Fruit fly (Drosophila melanogaster) whole organism, embryonic: Measurements from ENCODE around the gene CG7362.
A peak's percentile ranks its signal among the peaks of the same experiment; 100 is the strongest.

Experiments
- ATbp ChIP-seq: fragments of 200-800 bp; sonication (Bioruptor generic); optimal IDR thresholded peaks from 2 replicates; lab custom pipeline; 2017; ENCODE audit warnings: missing biosample characterization, mild to moderate bottlenecking, missing genetic modification characterization, missing genetic modification reagents
- Aef1 ChIP-seq: fragments of 200-800 bp; sonication (Bioruptor generic); IDR thresholded peaks from 3 replicates; pipeline ENCODE4 v1.3.6; 2022; ENCODE audit warnings: missing biosample characterization, missing genetic modification characterization
- Atf3 ChIP-seq: fragments of 200-800 bp; sonication (Bioruptor generic); optimal IDR thresholded peaks from 3 replicates; lab custom pipeline; 2016; ENCODE audit warnings: missing biosample characterization, missing genetic modification characterization
- B-H1 ChIP-seq: fragments of 200-800 bp; sonication (Bioruptor generic); IDR thresholded peaks from 3 replicates; pipeline ENCODE4 v1.3.6; 2022; ENCODE audit warnings: missing biosample characterization, missing genetic modification characterization
- Bgb ChIP-seq: fragments of 200-800 bp; sonication (Bioruptor generic); IDR thresholded peaks from 2 replicates; pipeline ENCODE4 v1.3.6; 2022; ENCODE audit warnings: missing biosample characterization, missing genetic modification characterization; ENCODE audit not compliant: partially characterized antibody
- CG10431 ChIP-seq: fragments of 200-800 bp; sonication (Bioruptor generic); optimal IDR thresholded peaks from 3 replicates; lab custom pipeline; 2018; ENCODE audit warnings: missing biosample characterization, mild to moderate bottlenecking, missing genetic modification characterization
- CG10565 ChIP-seq: fragments of 200-800 bp; sonication (Bioruptor generic); optimal IDR thresholded peaks from 3 replicates; lab custom pipeline; 2016; ENCODE audit warnings: missing biosample characterization, mild to moderate bottlenecking, missing genetic modification characterization
- CG11723 ChIP-seq: fragments of 200-800 bp; sonication (Bioruptor generic); optimal IDR thresholded peaks from 2 replicates; lab custom pipeline; 2017; ENCODE audit warnings: missing biosample characterization, mild to moderate bottlenecking, missing genetic modification characterization
- CG13123 ChIP-seq: fragments of 200-800 bp; sonication (Bioruptor generic); optimal IDR thresholded peaks from 2 replicates; lab custom pipeline; 2016; ENCODE audit warnings: missing biosample characterization, missing genetic modification characterization
- CG13287 ChIP-seq: fragments of 200-800 bp; sonication (Bioruptor generic); IDR thresholded peaks from 2 replicates; pipeline ENCODE4 v1.3.6; 2022; ENCODE audit warnings: missing biosample characterization, missing genetic modification characterization; ENCODE audit not compliant: partially characterized antibody
- CG15269 ChIP-seq: fragments of 200-800 bp; sonication (Bioruptor generic); optimal IDR thresholded peaks from 2 replicates; lab custom pipeline; 2018; ENCODE audit warnings: missing biosample characterization, mild to moderate bottlenecking, missing genetic modification characterization, moderate library complexity
- CG15514 ChIP-seq: fragments of 200-800 bp; sonication (Bioruptor generic); optimal IDR thresholded peaks from 3 replicates; lab custom pipeline; 2017; ENCODE audit warnings: missing biosample characterization, missing genetic modification characterization, mild to moderate bottlenecking, moderate library complexity, missing genetic modification reagents
- CG15696 ChIP-seq: fragments of 200-800 bp; sonication (Bioruptor generic); optimal IDR thresholded peaks from 2 replicates; lab custom pipeline; 2019; ENCODE audit warnings: missing biosample characterization, mild to moderate bottlenecking, missing genetic modification characterization, moderate library complexity
- CG1602 ChIP-seq: fragments of 200-800 bp; sonication (Bioruptor generic); optimal IDR thresholded peaks from 3 replicates; lab custom pipeline; 2016; ENCODE audit warnings: missing biosample characterization, missing genetic modification characterization
- CG1792 ChIP-seq: fragments of 200-800 bp; sonication (Bioruptor generic); optimal IDR thresholded peaks from 2 replicates; lab custom pipeline; 2016; ENCODE audit warnings: missing biosample characterization, missing genetic modification characterization
- CG18476 ChIP-seq: fragments of 200-800 bp; sonication (Bioruptor generic); optimal IDR thresholded peaks from 2 replicates; lab custom pipeline; 2016; ENCODE audit warnings: missing biosample characterization, mild to moderate bottlenecking, missing genetic modification characterization
- CG2116 ChIP-seq: fragments of 200-800 bp; sonication (Bioruptor generic); optimal IDR thresholded peaks from 3 replicates; lab custom pipeline; 2018; ENCODE audit warnings: missing biosample characterization, mild to moderate bottlenecking, missing genetic modification characterization
- CG2199 ChIP-seq: fragments of 200-800 bp; sonication (Bioruptor generic); IDR thresholded peaks from 3 replicates; pipeline ENCODE4 v1.3.6; 2022; ENCODE audit warnings: missing biosample characterization, missing genetic modification characterization
- CG2202 ChIP-seq: fragments of 200-800 bp; sonication (Bioruptor generic); optimal IDR thresholded peaks from 2 replicates; lab custom pipeline; 2018; ENCODE audit warnings: missing biosample characterization, mild to moderate bottlenecking, missing genetic modification characterization
- CG30403 ChIP-seq: fragments of 200-800 bp; sonication (Bioruptor generic); optimal IDR thresholded peaks from 3 replicates; lab custom pipeline; 2016; ENCODE audit warnings: missing biosample characterization, missing genetic modification characterization
- CG6175 ChIP-seq: fragments of 200-800 bp; sonication (Bioruptor generic); IDR thresholded peaks from 3 replicates; pipeline ENCODE4 v1.3.6; 2022; ENCODE audit warnings: missing biosample characterization, missing genetic modification characterization
- CG6791 ChIP-seq: fragments of 200-800 bp; sonication (Bioruptor generic); IDR thresholded peaks from 3 replicates; pipeline ENCODE4 v1.3.6; 2022; ENCODE audit warnings: missing biosample characterization, missing genetic modification characterization; ENCODE audit not compliant: partially characterized antibody
- CG9437 ChIP-seq: fragments of 200-800 bp; sonication (Bioruptor generic); optimal IDR thresholded peaks from 2 replicates; lab custom pipeline; 2018; ENCODE audit warnings: missing biosample characterization, mild to moderate bottlenecking, missing genetic modification characterization
- CkIIα-i1 ChIP-seq: fragments of 200-800 bp; sonication (Bioruptor generic); IDR thresholded peaks from 2 replicates; pipeline ENCODE4 v1.3.6; 2022; ENCODE audit warnings: missing biosample characterization, missing genetic modification characterization
- D ChIP-seq, 2 experiments: fragments of 200-800 bp in 1 of 2; fragments of >200 bp in 1 of 2; sonication (Bioruptor generic) in 1 of 2; optimal IDR thresholded peaks; 2 replicates in 1 of 2; 3 replicates in 1 of 2; lab custom pipeline; 2017; ENCODE audit warnings: mild to moderate bottlenecking in 1 of 2, missing biosample characterization in 1 of 2, missing genetic modification characterization in 1 of 2, missing genetic modification reagents in 1 of 2
- Dip2 ChIP-seq: fragments of 200-800 bp; sonication (Bioruptor generic); IDR thresholded peaks from 2 replicates; pipeline ENCODE4 v1.3.6; 2022; ENCODE audit warnings: missing biosample characterization, missing genetic modification characterization
- GATAe ChIP-seq: fragments of 200-800 bp; sonication (Bioruptor generic); conservative IDR thresholded peaks from 2 replicates; pipeline ENCODE4 v1.3.6; 2022; ENCODE audit warnings: missing biosample characterization, missing genetic modification characterization
- HLHmδ ChIP-seq: fragments of 200-800 bp; sonication (Bioruptor generic); optimal IDR thresholded peaks from 2 replicates; lab custom pipeline; 2018; ENCODE audit warnings: missing biosample characterization, mild to moderate bottlenecking, missing genetic modification characterization, moderate library complexity
- Hmx ChIP-seq: fragments of 200-800 bp; sonication (Bioruptor generic); optimal IDR thresholded peaks from 2 replicates; lab custom pipeline; 2016; ENCODE audit warnings: missing biosample characterization, missing genetic modification characterization
- Hr39 ChIP-seq: fragments of >200 bp; optimal IDR thresholded peaks from 2 replicates; lab custom pipeline; 2017
- Hsf ChIP-seq: fragments of 200-800 bp; sonication (Bioruptor generic); optimal IDR thresholded peaks from 3 replicates; lab custom pipeline; 2016; ENCODE audit warnings: missing biosample characterization, missing genetic modification characterization
- Lhr ChIP-seq: fragments of 200-800 bp; sonication (Bioruptor generic); optimal IDR thresholded peaks from 3 replicates; lab custom pipeline; 2017; ENCODE audit warnings: mild to moderate bottlenecking, missing biosample characterization, missing genetic modification reagents, missing genetic modification characterization
- MTF-1 ChIP-seq: fragments of 200-800 bp; sonication (Bioruptor generic); optimal IDR thresholded peaks from 2 replicates; lab custom pipeline; 2018; ENCODE audit warnings: missing biosample characterization, mild to moderate bottlenecking, missing genetic modification characterization, borderline replicate concordance
- Myb ChIP-seq: fragments of 200-800 bp; sonication (Bioruptor generic); optimal IDR thresholded peaks from 2 replicates; lab custom pipeline; 2016; ENCODE audit warnings: missing biosample characterization, missing genetic modification characterization
- NC2α ChIP-seq: fragments of 200-800 bp; sonication (Bioruptor generic); optimal IDR thresholded peaks from 2 replicates; lab custom pipeline; 2016; ENCODE audit warnings: missing biosample characterization, missing genetic modification characterization
- NFAT ChIP-seq: fragments of 200-800 bp; sonication (Bioruptor generic); IDR thresholded peaks from 2 replicates; pipeline ENCODE4 v1.3.6; 2022; ENCODE audit warnings: missing biosample characterization, missing genetic modification characterization
- ac ChIP-seq: fragments of 200-800 bp; sonication (Bioruptor generic); optimal IDR thresholded peaks from 3 replicates; lab custom pipeline; 2017; ENCODE audit warnings: missing biosample characterization, mild to moderate bottlenecking, missing genetic modification characterization
- ara ChIP-seq: fragments of 200-800 bp; sonication (Bioruptor generic); IDR thresholded peaks from 2 replicates; pipeline ENCODE4 v1.3.6; 2022; ENCODE audit warnings: missing biosample characterization, missing genetic modification characterization
- disco-r ChIP-seq: fragments of 200-800 bp; sonication (Bioruptor generic); optimal IDR thresholded peaks from 2 replicates; lab custom pipeline; 2016; ENCODE audit warnings: missing biosample characterization, missing genetic modification characterization
- fd3F ChIP-seq: fragments of 200-800 bp; sonication (Bioruptor generic); optimal IDR thresholded peaks from 2 replicates; lab custom pipeline; 2018; ENCODE audit warnings: missing biosample characterization, mild to moderate bottlenecking, missing genetic modification characterization, moderate library complexity
- ham ChIP-seq: fragments of 200-800 bp; sonication (Bioruptor generic); IDR thresholded peaks from 2 replicates; pipeline ENCODE4 v1.3.6; 2022; ENCODE audit warnings: missing biosample characterization, missing genetic modification characterization
- kay ChIP-seq: fragments of 200-800 bp; sonication (Bioruptor generic); optimal IDR thresholded peaks from 2 replicates; lab custom pipeline; 2016; ENCODE audit warnings: missing biosample characterization, missing genetic modification characterization
- lbe ChIP-seq: fragments of 200-800 bp; sonication (Bioruptor generic); optimal IDR thresholded peaks from 2 replicates; lab custom pipeline; 2016; ENCODE audit warnings: missing biosample characterization, mild to moderate bottlenecking, missing genetic modification characterization
- lov ChIP-seq, 2 experiments: fragments of 200-800 bp in 1 of 2; fragments of >200 bp in 1 of 2; sonication (Bioruptor generic) in 1 of 2; IDR thresholded peaks in 1 of 2; optimal IDR thresholded peaks in 1 of 2; 2 replicates in 1 of 2; 3 replicates in 1 of 2; pipeline versions ENCODE4 v1.3.6 to Lab custom; 2017 to 2022; ENCODE audit warnings: missing biosample characterization in 1 of 2, missing genetic modification characterization in 1 of 2
- mld ChIP-seq: fragments of 200-800 bp; sonication (Bioruptor generic); IDR thresholded peaks from 3 replicates; pipeline ENCODE4 v1.3.6; 2022; ENCODE audit warnings: missing biosample characterization, missing genetic modification characterization; ENCODE audit not compliant: partially characterized antibody
- org-1 ChIP-seq: fragments of 200-800 bp; sonication (Bioruptor generic); optimal IDR thresholded peaks from 2 replicates; lab custom pipeline; 2017; ENCODE audit warnings: missing biosample characterization, missing genetic modification characterization
- pho ChIP-seq: fragments of 200-800 bp; sonication (Bioruptor generic); optimal IDR thresholded peaks from 2 replicates; lab custom pipeline; 2016; ENCODE audit warnings: missing biosample characterization, missing genetic modification characterization
- pzg ChIP-seq: fragments of 200-800 bp; sonication (Bioruptor generic); optimal IDR thresholded peaks from 3 replicates; lab custom pipeline; 2018; ENCODE audit warnings: missing biosample characterization, mild to moderate bottlenecking, missing genetic modification characterization, moderate library complexity
- tll ChIP-seq, 2 experiments: fragments of 200-800 bp in 1 of 2; fragments of >200 bp in 1 of 2; sonication (Bioruptor generic) in 1 of 2; optimal IDR thresholded peaks; 2 replicates each; lab custom pipeline; 2017 to 2019; ENCODE audit warnings: missing biosample characterization in 2 of 2, missing genetic modification characterization in 2 of 2, mild to moderate bottlenecking in 1 of 2, moderate library complexity in 1 of 2
- zfh1 ChIP-seq: fragments of 200-800 bp; sonication (Bioruptor generic); IDR thresholded peaks from 3 replicates; pipeline ENCODE4 v1.3.6; 2022; ENCODE audit warnings: missing biosample characterization, missing genetic modification characterization

Gene CG7362

DNA sequence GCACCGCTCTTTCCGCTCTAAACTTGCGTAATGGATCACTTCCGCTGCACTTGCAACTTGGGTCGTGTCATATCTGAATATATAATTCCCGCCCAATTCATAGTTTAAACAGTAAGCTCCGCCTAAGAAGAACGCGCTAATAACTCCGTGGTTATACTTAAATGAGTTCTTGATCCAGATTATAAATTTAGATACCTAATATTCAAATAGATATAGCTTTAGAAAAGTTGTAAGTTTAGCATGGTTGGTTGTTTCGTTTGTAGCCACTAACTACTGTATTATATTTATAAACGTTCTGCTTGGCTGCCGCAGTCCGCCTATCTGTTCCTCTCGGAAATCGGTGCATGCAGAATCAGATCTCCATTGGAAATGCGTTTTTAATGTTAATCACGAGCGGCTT is 11.3 kb downstream of the CG7362 start (continued):
- TF ChIP-seq CG30403 (GFP tag; lab: Kevin White, UChicago): peak; percentile 63
- TF ChIP-seq Aef1 (GFP tag; lab: Robert Waterston, UW): peak; percentile 53; the same call in 1 of the 3 replicates
- TF ChIP-seq ATbp: peak; percentile 60
- TF ChIP-seq Atf3 (GFP tag; lab: Kevin White, UChicago): no peak
- peak; percentile 13 for TF ChIP-seq CG2202
- no peak for TF ChIP-seq GATAe (GFP tag; lab: Robert Waterston, UW)
- TF ChIP-seq fd3F (GFP tag; lab: Kevin White, UChicago): no peak
- TF ChIP-seq CG2116 (GFP tag; lab: Kevin White, UChicago): no peak
- peak; percentile 24 for TF ChIP-seq CG11723 (GFP tag; lab: Kevin White, UChicago)
- no peak for TF ChIP-seq lov (optimal IDR thresholded peaks at IDR 0.05; lab: Kevin White, UChicago)
- TF ChIP-seq lov (GFP tag; IDR thresholded peaks at IDR 0.05; lab: Robert Waterston, UW): peak; percentile 78
- TF ChIP-seq HLHmδ (GFP tag; lab: Kevin White, UChicago): no peak
- peak; percentile 16 for TF ChIP-seq CG15696 (tag; lab: Kevin White, UChicago)
- peak; percentile 13 for TF ChIP-seq org-1 (GFP tag; lab: Kevin White, UChicago)
- peak; percentile 23 for TF ChIP-seq Hsf (GFP tag; lab: Kevin White, UChicago)
- TF ChIP-seq CG10565: no peak
- TF ChIP-seq MTF-1 (GFP tag; lab: Kevin White, UChicago): no peak
- TF ChIP-seq CG18476 (GFP tag; lab: Kevin White, UChicago): peak; percentile 37
- no peak for TF ChIP-seq Hmx (GFP tag; lab: Kevin White, UChicago)
- peak; percentile 30; the same call in 1 of the 3 replicates for TF ChIP-seq B-H1 (GFP tag; lab: Robert Waterston, UW)
- TF ChIP-seq CG15514 (GFP tag; lab: Kevin White, UChicago): no peak
- no peak for TF ChIP-seq disco-r
- TF ChIP-seq Lhr (GFP tag; lab: Kevin White, UChicago): peak; percentile 17
- TF ChIP-seq mld (GFP tag; lab: Robert Waterston, UW): no peak
- peak; percentile 47; the same call in 1 of the 3 replicates for TF ChIP-seq CG2199
- TF ChIP-seq Bgb (GFP tag; lab: Robert Waterston, UW): no peak
- TF ChIP-seq CG9437 (GFP tag; lab: Kevin White, UChicago): peak; percentile 28
- TF ChIP-seq NFAT (GFP tag; lab: Robert Waterston, UW): no peak
- no peak for TF ChIP-seq CG6791 (GFP tag; lab: Robert Waterston, UW)
- TF ChIP-seq ham (GFP tag; lab: Robert Waterston, UW): no peak
- TF ChIP-seq tll (GFP tag; optimal IDR thresholded peaks at IDR 0.05; lab: Kevin White, UChicago): no peak
- TF ChIP-seq lbe: no peak
- no peak for TF ChIP-seq kay (GFP tag; lab: Kevin White, UChicago)
- no peak for TF ChIP-seq NC2α (GFP tag; lab: Kevin White, UChicago)
- TF ChIP-seq CG13123 (GFP tag; lab: Kevin White, UChicago): no peak
- no peak for TF ChIP-seq Myb (GFP tag; lab: Kevin White, UChicago)
- TF ChIP-seq zfh1 (GFP tag; lab: Robert Waterston, UW): peak; percentile 74
- TF ChIP-seq CG1602 (GFP tag; lab: Kevin White, UChicago): peak; percentile 29
- TF ChIP-seq pho (GFP tag; lab: Kevin White, UChicago): no peak
- TF ChIP-seq CG13287 (GFP tag; lab: Robert Waterston, UW): no peak
- no peak for TF ChIP-seq CG10431 (GFP tag; lab: Kevin White, UChicago)
- TF ChIP-seq ara (GFP tag; lab: Robert Waterston, UW): peak; percentile 79
- TF ChIP-seq CG15269: peak; percentile 40
- no peak for TF ChIP-seq CG1792 (GFP tag; lab: Kevin White, UChicago)
- no peak for TF ChIP-seq CkIIα-i1 (GFP tag; lab: Robert Waterston, UW)
- no peak for TF ChIP-seq D (optimal IDR thresholded peaks at IDR 0.05; lab: Kevin White, UChicago)
- peak; percentile 47 for TF ChIP-seq D (GFP tag; optimal IDR thresholded peaks at IDR 0.05; lab: Kevin White, UChicago)
- no peak for TF ChIP-seq ac (GFP tag; lab: Kevin White, UChicago)
- no peak for TF ChIP-seq Hr39 (lab: Kevin White, UChicago)
- TF ChIP-seq CG6175: no peak
- no peak for TF ChIP-seq Dip2 (GFP tag; lab: Robert Waterston, UW)
- TF ChIP-seq pzg (GFP tag; lab: Kevin White, UChicago): no peak
